Fruit fly (Drosophila melanogaster) whole organism, embryonic: ENCODE results near the gene CG43755.

ENCODE experiments used
- Antp ChIP-seq: fragments of 200-800 bp; sonication (Bioruptor generic); optimal IDR thresholded peaks from 3 replicates; lab custom pipeline; 2016; ENCODE audit warnings: missing biosample characterization, missing genetic modification characterization
- CG10147 ChIP-seq: fragments of 200-800 bp; sonication (Bioruptor generic); optimal IDR thresholded peaks from 2 replicates; lab custom pipeline; 2019; ENCODE audit warnings: missing biosample characterization, mild to moderate bottlenecking, missing genetic modification characterization, moderate library complexity
- CG11093 ChIP-seq: fragments of 200-800 bp; sonication (Bioruptor generic); IDR thresholded peaks from 3 replicates; pipeline ENCODE4 v1.3.6; 2022; ENCODE audit warnings: missing biosample characterization, missing genetic modification characterization
- CG11504 ChIP-seq: fragments of 200-800 bp; sonication (Bioruptor generic); optimal IDR thresholded peaks from 3 replicates; lab custom pipeline; 2019; ENCODE audit warnings: missing biosample characterization, mild to moderate bottlenecking, missing genetic modification characterization, moderate library complexity
- CG12104 ChIP-seq: fragments of 200-800 bp; sonication (Bioruptor generic); optimal IDR thresholded peaks from 3 replicates; lab custom pipeline; 2016; ENCODE audit warnings: missing biosample characterization, missing genetic modification characterization
- CG12659 ChIP-seq: fragments of 200-800 bp; sonication (Bioruptor generic); optimal IDR thresholded peaks from 3 replicates; lab custom pipeline; 2017; ENCODE audit warnings: mild to moderate bottlenecking, missing biosample characterization, missing genetic modification reagents, missing genetic modification characterization
- CG14860 ChIP-seq: fragments of 200-800 bp; sonication (Bioruptor generic); IDR thresholded peaks from 3 replicates; pipeline ENCODE4 v1.3.6; 2022; ENCODE audit warnings: missing biosample characterization, missing genetic modification characterization; ENCODE audit not compliant: partially characterized antibody
- CG15073 ChIP-seq: fragments of 200-800 bp; sonication (Bioruptor generic); optimal IDR thresholded peaks from 2 replicates; lab custom pipeline; 2016; ENCODE audit warnings: missing biosample characterization, missing genetic modification characterization
- CG17612 ChIP-seq: fragments of 200-800 bp; sonication (Bioruptor generic); IDR thresholded peaks from 2 replicates; pipeline ENCODE4 v1.3.6; 2022; ENCODE audit warnings: missing biosample characterization, missing genetic modification characterization
- CG17912 ChIP-seq: fragments of 200-800 bp; sonication (Bioruptor generic); optimal IDR thresholded peaks from 2 replicates; lab custom pipeline; 2018; ENCODE audit warnings: missing biosample characterization, mild to moderate bottlenecking, missing genetic modification characterization
- CG1832 ChIP-seq: fragments of 200-800 bp; sonication (Bioruptor generic); optimal IDR thresholded peaks from 2 replicates; lab custom pipeline; 2017; ENCODE audit warnings: missing biosample characterization, mild to moderate bottlenecking, missing genetic modification characterization, inconsistent platforms
- CG2116 ChIP-seq: fragments of 200-800 bp; sonication (Bioruptor generic); optimal IDR thresholded peaks from 3 replicates; lab custom pipeline; 2018; ENCODE audit warnings: missing biosample characterization, mild to moderate bottlenecking, missing genetic modification characterization
- CG30020 ChIP-seq: fragments of 200-800 bp; optimal IDR thresholded peaks from 2 replicates; lab custom pipeline; 2019; ENCODE audit warnings: missing biosample characterization, mild to moderate bottlenecking, missing genetic modification characterization, moderate library complexity
- CG31441 ChIP-seq: fragments of 200-800 bp; sonication (Bioruptor generic); IDR thresholded peaks from 2 replicates; pipeline ENCODE4 v1.3.6; 2022; ENCODE audit warnings: missing biosample characterization, missing genetic modification characterization
- CG4328 ChIP-seq: fragments of 200-800 bp; sonication (Bioruptor generic); optimal IDR thresholded peaks from 3 replicates; lab custom pipeline; 2017; ENCODE audit warnings: missing biosample characterization, missing genetic modification reagents, missing genetic modification characterization
- CG43689 ChIP-seq: fragments of 200-800 bp; sonication (Bioruptor generic); IDR thresholded peaks from 2 replicates; pipeline ENCODE4 v1.3.6; 2022; ENCODE audit warnings: missing biosample characterization, missing genetic modification characterization
- CG4617 ChIP-seq: fragments of 200-800 bp; sonication (Bioruptor generic); optimal IDR thresholded peaks from 3 replicates; lab custom pipeline; 2016; ENCODE audit warnings: missing biosample characterization, missing genetic modification characterization, borderline replicate concordance
- CG9932 ChIP-seq: fragments of 200-800 bp; sonication (Bioruptor generic); IDR thresholded peaks from 2 replicates; pipeline ENCODE4 v1.3.6; 2022; ENCODE audit warnings: missing biosample characterization, missing genetic modification characterization
- CoRest ChIP-seq: fragments of 200-800 bp; sonication (Bioruptor generic); optimal IDR thresholded peaks from 3 replicates; lab custom pipeline; 2018; ENCODE audit warnings: missing biosample characterization, mild to moderate bottlenecking, missing genetic modification characterization, moderate library complexity
- Doc2 ChIP-seq: fragments of 200-800 bp; sonication (Bioruptor generic); IDR thresholded peaks from 2 replicates; pipeline ENCODE4 v1.3.6; 2022; ENCODE audit warnings: missing biosample characterization, missing genetic modification characterization
- Fer3 ChIP-seq: fragments of 200-800 bp; sonication (Bioruptor generic); optimal IDR thresholded peaks from 2 replicates; lab custom pipeline; 2018; ENCODE audit warnings: missing biosample characterization, mild to moderate bottlenecking, missing genetic modification characterization, moderate library complexity
- HLH4C ChIP-seq: fragments of 200-800 bp; sonication (Bioruptor generic); IDR thresholded peaks from 3 replicates; pipeline ENCODE4 v1.3.6; 2022; ENCODE audit warnings: missing biosample characterization, missing genetic modification characterization; ENCODE audit not compliant: partially characterized antibody
- Jarid2 ChIP-seq: fragments of 200-800 bp; sonication (Bioruptor generic); optimal IDR thresholded peaks from 3 replicates; lab custom pipeline; 2017; ENCODE audit warnings: mild to moderate bottlenecking, missing biosample characterization, missing genetic modification reagents, missing genetic modification characterization
- MBD-R2 ChIP-seq: fragments of 200-800 bp; sonication (Bioruptor generic); IDR thresholded peaks from 2 replicates; pipeline ENCODE4 v1.3.6; 2022; ENCODE audit warnings: missing biosample characterization, missing genetic modification characterization
- Mes4 ChIP-seq: fragments of 200-800 bp; sonication (Bioruptor generic); optimal IDR thresholded peaks from 2 replicates; lab custom pipeline; 2016; ENCODE audit warnings: missing biosample characterization, missing genetic modification characterization
- Neu2 ChIP-seq: fragments of 200-800 bp; sonication (Bioruptor generic); optimal IDR thresholded peaks from 3 replicates; lab custom pipeline; 2016; ENCODE audit warnings: missing biosample characterization, missing genetic modification characterization, borderline replicate concordance
- Nf-YC ChIP-seq: fragments of 200-800 bp; optimal IDR thresholded peaks from 3 replicates; lab custom pipeline; 2019; ENCODE audit warnings: missing biosample characterization, mild to moderate bottlenecking, missing genetic modification characterization, moderate library complexity
- Sry-β ChIP-seq: fragments of 200-800 bp; sonication (Bioruptor generic); optimal IDR thresholded peaks from 2 replicates; lab custom pipeline; 2018; ENCODE audit warnings: missing biosample characterization, mild to moderate bottlenecking, missing genetic modification characterization, moderate library complexity
- Ssrp ChIP-seq: fragments of 200-800 bp; sonication (Bioruptor generic); optimal IDR thresholded peaks from 2 replicates; lab custom pipeline; 2018; ENCODE audit warnings: missing biosample characterization, mild to moderate bottlenecking, missing genetic modification characterization, moderate library complexity
- TFAM ChIP-seq: fragments of 200-800 bp; sonication (Bioruptor generic); optimal IDR thresholded peaks from 2 replicates; lab custom pipeline; 2017; ENCODE audit warnings: missing biosample characterization, missing genetic modification characterization, inconsistent platforms
- Trl ChIP-seq, 3 experiments: fragments of >200 bp in 2 of 3; fragments of 200-800 bp in 1 of 3; sonication (Bioruptor generic) in 1 of 3; optimal IDR thresholded peaks; 2 replicates in 1 of 3; 3 replicates in 2 of 3; lab custom pipeline; 2016 to 2017; ENCODE audit warnings: missing biosample characterization in 1 of 3, missing genetic modification characterization in 1 of 3
- Xbp1 ChIP-seq: fragments of 200-800 bp; sonication (Bioruptor generic); optimal IDR thresholded peaks from 3 replicates; lab custom pipeline; 2016; ENCODE audit warnings: missing biosample characterization, mild to moderate bottlenecking, missing genetic modification characterization
- amos ChIP-seq: fragments of 200-800 bp; sonication (Bioruptor generic); IDR thresholded peaks from 2 replicates; pipeline ENCODE4 v1.3.6; 2022; ENCODE audit warnings: missing biosample characterization, missing genetic modification characterization; ENCODE audit not compliant: partially characterized antibody
- chn ChIP-seq: fragments of 200-800 bp; sonication (Bioruptor generic); optimal IDR thresholded peaks from 2 replicates; lab custom pipeline; 2016; ENCODE audit warnings: missing biosample characterization, missing genetic modification characterization
- eve ChIP-seq, 2 experiments: fragments of >200 bp; optimal IDR thresholded peaks; 2 replicates each; lab custom pipeline; 2017; ENCODE audit warnings: missing biosample characterization in 2 of 2, missing genetic modification characterization in 2 of 2
- fu2 ChIP-seq: fragments of 200-800 bp; sonication (Bioruptor generic); optimal IDR thresholded peaks from 2 replicates; lab custom pipeline; 2016; ENCODE audit warnings: missing biosample characterization, missing genetic modification characterization
- gcm2 ChIP-seq: fragments of 200-800 bp; sonication (Bioruptor generic); optimal IDR thresholded peaks from 2 replicates; lab custom pipeline; 2016; ENCODE audit warnings: missing biosample characterization, missing genetic modification characterization
- hth ChIP-seq: fragments of >200 bp; optimal IDR thresholded peaks from 2 replicates; lab custom pipeline; 2017; ENCODE audit warnings: inconsistent platforms
- mam ChIP-seq: fragments of 200-800 bp; sonication (Bioruptor generic); optimal IDR thresholded peaks from 3 replicates; lab custom pipeline; 2016; ENCODE audit warnings: missing biosample characterization, missing genetic modification characterization
- pb ChIP-seq: fragments of 200-800 bp; sonication (Bioruptor generic); optimal IDR thresholded peaks from 3 replicates; lab custom pipeline; 2016; ENCODE audit warnings: missing biosample characterization, missing genetic modification characterization
- ranshi ChIP-seq: fragments of 200-800 bp; sonication (Bioruptor generic); IDR thresholded peaks from 2 replicates; pipeline ENCODE4 v1.3.6; 2022; ENCODE audit warnings: missing biosample characterization, missing genetic modification characterization
- sens-2 ChIP-seq: fragments of 200-800 bp; sonication (Bioruptor generic); IDR thresholded peaks from 2 replicates; pipeline ENCODE4 v1.3.6; 2022; ENCODE audit warnings: missing biosample characterization, missing genetic modification characterization
- slp2 ChIP-seq: fragments of 200-800 bp; sonication (Bioruptor generic); optimal IDR thresholded peaks from 2 replicates; lab custom pipeline; 2016; ENCODE audit warnings: missing biosample characterization, missing genetic modification characterization
- sr ChIP-seq: fragments of 200-800 bp; sonication (Bioruptor generic); IDR thresholded peaks from 3 replicates; pipeline ENCODE4 v1.3.6; 2022; ENCODE audit warnings: missing biosample characterization, missing genetic modification characterization
- tgo ChIP-seq: fragments of 200-800 bp; sonication (Bioruptor generic); IDR thresholded peaks from 3 replicates; pipeline ENCODE4 v1.3.6; 2022; ENCODE audit warnings: missing biosample characterization, missing genetic modification characterization
- tin ChIP-seq: fragments of 200-800 bp; sonication (Bioruptor generic); optimal IDR thresholded peaks from 3 replicates; lab custom pipeline; 2016; ENCODE audit warnings: missing biosample characterization, missing genetic modification characterization
- tna ChIP-seq: fragments of 200-800 bp; sonication (Bioruptor generic); IDR thresholded peaks from 2 replicates; pipeline ENCODE4 v1.3.6; 2022; ENCODE audit warnings: missing biosample characterization, missing genetic modification characterization; ENCODE audit not compliant: partially characterized antibody
- unc-4 ChIP-seq: fragments of 200-800 bp; sonication (Bioruptor generic); IDR thresholded peaks from 2 replicates; pipeline ENCODE4 v1.3.6; 2022; ENCODE audit warnings: missing biosample characterization, missing genetic modification characterization; ENCODE audit not compliant: partially characterized antibody
- vfl ChIP-seq: fragments of 200-800 bp; sonication (Bioruptor generic); optimal IDR thresholded peaks from 2 replicates; lab custom pipeline; 2016; ENCODE audit warnings: missing biosample characterization, missing genetic modification characterization
- vvl ChIP-seq: fragments of 200-800 bp; sonication (Bioruptor generic); IDR thresholded peaks from 2 replicates; pipeline ENCODE4 v1.3.6; 2022; ENCODE audit warnings: missing biosample characterization, missing genetic modification characterization
- z ChIP-seq: fragments of 200-800 bp; sonication (Bioruptor generic); IDR thresholded peaks from 3 replicates; pipeline ENCODE4 v1.3.6; 2022; ENCODE audit warnings: missing biosample characterization, missing genetic modification characterization

The CG43755 gene

dm6 chr2L:377780-378222 is 48.2 kb upstream of the CG43755 start, which contains the start of gene al (continued):
- TF ChIP-seq MBD-R2 (GFP tag; lab: Robert Waterston, UW) = peak; percentile 7; the same call in 1 of the 2 replicates
- no peak for TF ChIP-seq CG11093 (GFP tag; lab: Robert Waterston, UW)
- TF ChIP-seq CG17612 (GFP tag; lab: Robert Waterston, UW) = no peak
- no peak for TF ChIP-seq CG17912 (GFP tag; lab: Kevin White, UChicago)
- no peak for TF ChIP-seq Fer3 (tag; lab: Kevin White, UChicago)
- TF ChIP-seq CG12104 (GFP tag; lab: Kevin White, UChicago) = no peak
- TF ChIP-seq TFAM = no peak
- TF ChIP-seq slp2 (GFP tag; lab: Kevin White, UChicago) = no peak
- TF ChIP-seq Antp = no peak
- TF ChIP-seq CG12659 (GFP tag; lab: Kevin White, UChicago) = no peak
- TF ChIP-seq Xbp1 (GFP tag; lab: Kevin White, UChicago) = no peak
- TF ChIP-seq eve (GFP tag; optimal IDR thresholded peaks at IDR 0.05; lab: Kevin White, UChicago) = no peak
- TF ChIP-seq Sry-β (GFP tag; lab: Kevin White, UChicago) = no peak
- no peak for TF ChIP-seq CG4617 (GFP tag; lab: Kevin White, UChicago)
- no peak for TF ChIP-seq mam
- no peak for TF ChIP-seq tna (GFP tag; lab: Robert Waterston, UW)
- peak; percentile 99 for TF ChIP-seq Nf-YC (tag; lab: Kevin White, UChicago)
- TF ChIP-seq chn (GFP tag; lab: Kevin White, UChicago) = no peak
- no peak for TF ChIP-seq hth
- no peak for TF ChIP-seq unc-4 (GFP tag; lab: Robert Waterston, UW)
- TF ChIP-seq CG1832 (GFP tag; lab: Kevin White, UChicago) = peak; percentile 86
- no peak for TF ChIP-seq Doc2 (GFP tag; lab: Robert Waterston, UW)
- TF ChIP-seq pb (GFP tag; lab: Kevin White, UChicago) = no peak
- no peak for TF ChIP-seq tgo (GFP tag; lab: Robert Waterston, UW)
- TF ChIP-seq vvl (GFP tag; lab: Robert Waterston, UW) = peak; percentile 49
- TF ChIP-seq CG14860 (GFP tag; lab: Robert Waterston, UW) = no peak
- no peak for TF ChIP-seq CG31441 (GFP tag; lab: Robert Waterston, UW)
- no peak for TF ChIP-seq CG15073
- TF ChIP-seq sr = no peak
- no peak for TF ChIP-seq gcm2 (GFP tag; lab: Kevin White, UChicago)
- TF ChIP-seq Mes4 = no peak
- no peak for TF ChIP-seq CG4328 (GFP tag; lab: Kevin White, UChicago)
- TF ChIP-seq CG10147 (GFP tag; lab: Kevin White, UChicago) = no peak
- TF ChIP-seq tin = no peak
- peak; percentile 34 for TF ChIP-seq CG11504 (tag; lab: Kevin White, UChicago)
- no peak for TF ChIP-seq sens-2 (GFP tag; lab: Robert Waterston, UW)
- no peak for TF ChIP-seq Neu2 (GFP tag; lab: Kevin White, UChicago)
- TF ChIP-seq Ssrp = no peak
- no peak for TF ChIP-seq vfl (GFP tag; lab: Kevin White, UChicago)
- no peak for TF ChIP-seq amos (GFP tag; lab: Robert Waterston, UW)
- no peak for TF ChIP-seq CG43689 (GFP tag; lab: Robert Waterston, UW)
- 0 out of 3 replicates have a peak, but pooled peaks have one; percentile 20 for TF ChIP-seq HLH4C
- TF ChIP-seq CG9932 (GFP tag; lab: Robert Waterston, UW) = no peak
- TF ChIP-seq CG30020 = no peak
- no peak for TF ChIP-seq CG2116 (GFP tag; lab: Kevin White, UChicago)
- no peak for TF ChIP-seq ranshi
- TF ChIP-seq fu2 (GFP tag; lab: Kevin White, UChicago) = no peak
- TF ChIP-seq z (GFP tag; lab: Robert Waterston, UW) = 0 out of 3 replicates have a peak, but pooled peaks have one; percentile 46
- TF ChIP-seq Trl (optimal IDR thresholded peaks at IDR 0.05; lab: Kevin White, UChicago) = peak; percentile 54 to 63
- no peak for TF ChIP-seq Trl (GFP tag; optimal IDR thresholded peaks at IDR 0.05; lab: Kevin White, UChicago)
- TF ChIP-seq CoRest = peak; percentile 39
- peak; percentile 69 for TF ChIP-seq Jarid2 (GFP tag; lab: Kevin White, UChicago)
